Comparison of ENCODE assay signal across 3 fruit fly cellular contexts in genomic region chr3L:5247923-5248821, dm6.
TF ChIP-seq lines count a peak whose summit lies in the region.

No protein-coding gene starts in this region.

TF ChIP-seq in whole organism, embryonic, 481 proteins besides CTCF, POLR2A, EP300 and RAD21 (continued from another document and continues in another):
- TF ChIP-seq odd (GFP tag; optimal IDR thresholded peaks at IDR 0.05; lab: Kevin White, UChicago) = peak; percentile 42
- peak; percentile 72 for TF ChIP-seq Oli (tag; optimal IDR thresholded peaks at IDR 0.05; lab: Kevin White, UChicago)
- TF ChIP-seq HLH54F (GFP tag; optimal IDR thresholded peaks at IDR 0.05; lab: Kevin White, UChicago) = peak; percentile 55
- TF ChIP-seq CG17802 (tag; optimal IDR thresholded peaks at IDR 0.05; lab: Kevin White, UChicago) = no peak
- TF ChIP-seq Antp (GFP tag; optimal IDR thresholded peaks at IDR 0.05; lab: Kevin White, UChicago) = peak; percentile 58
- TF ChIP-seq CG3407 (GFP tag; optimal IDR thresholded peaks at IDR 0.05; lab: Kevin White, UChicago) = peak; percentile 59
- TF ChIP-seq onecut (GFP tag; IDR thresholded peaks at IDR 0.05; lab: Robert Waterston, UW) = peak; percentile 100
- TF ChIP-seq Oaz (GFP tag; IDR thresholded peaks at IDR 0.05; lab: Robert Waterston, UW) = no peak
- no peak for TF ChIP-seq CG13287 (GFP tag; IDR thresholded peaks at IDR 0.05; lab: Robert Waterston, UW; ENCODE audit: partially characterized antibody)
- TF ChIP-seq jumu (GFP tag; optimal IDR thresholded peaks at IDR 0.05; lab: Kevin White, UChicago) = peak; percentile 62
- peak; percentile 15 for TF ChIP-seq CG6254 (GFP tag; optimal IDR thresholded peaks at IDR 0.05; lab: Kevin White, UChicago)
- TF ChIP-seq CG4820 (GFP tag; optimal IDR thresholded peaks at IDR 0.05; lab: Kevin White, UChicago) = peak; percentile 53
- no peak for TF ChIP-seq twi (tag; optimal IDR thresholded peaks at IDR 0.05; lab: Kevin White, UChicago)
- peak; percentile 69 for TF ChIP-seq ind (GFP tag; optimal IDR thresholded peaks at IDR 0.05; lab: Kevin White, UChicago)
- TF ChIP-seq CG8765 (GFP tag; IDR thresholded peaks at IDR 0.05; lab: Robert Waterston, UW) = no peak
- TF ChIP-seq CG2202 (tag; optimal IDR thresholded peaks at IDR 0.05; lab: Kevin White, UChicago) = no peak
- TF ChIP-seq oc (tag; optimal IDR thresholded peaks at IDR 0.05; lab: Kevin White, UChicago) = no peak
- TF ChIP-seq gcm2 (GFP tag; optimal IDR thresholded peaks at IDR 0.05; lab: Kevin White, UChicago) = peak; percentile 18
- peak; percentile 72 for TF ChIP-seq Side (GFP tag; optimal IDR thresholded peaks at IDR 0.05; lab: Kevin White, UChicago)
- TF ChIP-seq lbe (GFP tag; optimal IDR thresholded peaks at IDR 0.05; lab: Kevin White, UChicago) = no peak
- peak; percentile 31 for TF ChIP-seq dm (GFP tag; optimal IDR thresholded peaks at IDR 0.05; lab: Kevin White, UChicago)
- peak; percentile 6 for TF ChIP-seq CG12219 (GFP tag; optimal IDR thresholded peaks at IDR 0.05; lab: Kevin White, UChicago)
- peak in 1 of 2 experiments; percentile 88 for TF ChIP-seq eve (GFP tag; optimal IDR thresholded peaks at IDR 0.05; lab: Kevin White, UChicago)
- TF ChIP-seq CG17328 (GFP tag; IDR thresholded peaks at IDR 0.05; lab: Robert Waterston, UW) = 0 out of 2 replicates have a peak, but pooled peaks have one; percentile 21
- peak; percentile 8 for TF ChIP-seq Lhr (GFP tag; optimal IDR thresholded peaks at IDR 0.05; lab: Kevin White, UChicago)
- no peak for TF ChIP-seq CG7987 (GFP tag; optimal IDR thresholded peaks at IDR 0.05; lab: Kevin White, UChicago)
- TF ChIP-seq her (GFP tag; optimal IDR thresholded peaks at IDR 0.05; lab: Kevin White, UChicago) = peak; percentile 40
- peak; percentile 50 for TF ChIP-seq repo (GFP tag; optimal IDR thresholded peaks at IDR 0.05; lab: Kevin White, UChicago)
- no peak for TF ChIP-seq hth (optimal IDR thresholded peaks at IDR 0.05; lab: Kevin White, UChicago)
- peak; percentile 69 for TF ChIP-seq CG2712 (tag; optimal IDR thresholded peaks at IDR 0.05; lab: Kevin White, UChicago)
- peak; percentile 53 for TF ChIP-seq CG14014 (GFP tag; IDR thresholded peaks at IDR 0.05; lab: Robert Waterston, UW)
- no peak for TF ChIP-seq schlank (tag; optimal IDR thresholded peaks at IDR 0.05; lab: Kevin White, UChicago)
- TF ChIP-seq zf30C (GFP tag; optimal IDR thresholded peaks at IDR 0.05; lab: Kevin White, UChicago) = no peak
- TF ChIP-seq CG1024 (GFP tag; IDR thresholded peaks at IDR 0.05; lab: Robert Waterston, UW) = peak; percentile 25; the same call in 1 of the 2 replicates
- peak; percentile 54 for TF ChIP-seq ATbp (GFP tag; optimal IDR thresholded peaks at IDR 0.05; lab: Kevin White, UChicago)
- TF ChIP-seq CG17385 (GFP tag; optimal IDR thresholded peaks at IDR 0.05; lab: Kevin White, UChicago) = peak; percentile 54
- no peak for TF ChIP-seq ham (GFP tag; IDR thresholded peaks at IDR 0.05; lab: Robert Waterston, UW)
- no peak for TF ChIP-seq CG18764 (GFP tag; optimal IDR thresholded peaks at IDR 0.05; lab: Kevin White, UChicago)
- TF ChIP-seq CG12155 (GFP tag; optimal IDR thresholded peaks at IDR 0.05; lab: Kevin White, UChicago) = peak; percentile 49
- TF ChIP-seq fd96Cb (tag; optimal IDR thresholded peaks at IDR 0.05; lab: Kevin White, UChicago) = peak; percentile 62
- 0 out of 2 replicates have a peak, but pooled peaks have one; percentile 26 for TF ChIP-seq wdn (GFP tag; IDR thresholded peaks at IDR 0.05; lab: Robert Waterston, UW)
- peak; percentile 82 for TF ChIP-seq Optix (GFP tag; IDR thresholded peaks at IDR 0.05; lab: Robert Waterston, UW)
- TF ChIP-seq Hmx (GFP tag; optimal IDR thresholded peaks at IDR 0.05; lab: Kevin White, UChicago) = no peak
- peak; percentile 30 for TF ChIP-seq CG10274 (GFP tag; optimal IDR thresholded peaks at IDR 0.05; lab: Kevin White, UChicago)

TF ChIP-seq in whole organism, prepupa, 60 proteins besides CTCF, POLR2A, EP300 and RAD21 (continued from another document):
- TF ChIP-seq CG31627 (GFP tag; optimal IDR thresholded peaks at IDR 0.05; lab: Kevin White, UChicago) (peak; percentile 80), CG8632 (GFP tag; optimal IDR thresholded peaks at IDR 0.05; lab: Kevin White, UChicago) (peak; percentile 25), Eip75B (GFP tag; optimal IDR thresholded peaks at IDR 0.05; lab: Kevin White, UChicago) (peak; percentile 51), Ets21C (GFP tag; optimal IDR thresholded peaks at IDR 0.05; lab: Kevin White, UChicago) (peak; percentile 73), CG6854 (GFP tag; optimal IDR thresholded peaks at IDR 0.05; lab: Kevin White, UChicago) (no peak), dsx (GFP tag; optimal IDR thresholded peaks at IDR 0.05; lab: Kevin White, UChicago; ENCODE audit: poor library complexity, severe bottlenecking) (peak; percentile 36), fd85E (GFP tag; optimal IDR thresholded peaks at IDR 0.05; lab: Kevin White, UChicago) (peak; percentile 31), Hr38 (GFP tag; optimal IDR thresholded peaks at IDR 0.05; lab: Kevin White, UChicago) (no peak), CG11902 (GFP tag; optimal IDR thresholded peaks at IDR 0.05; lab: Kevin White, UChicago) (peak; percentile 67), svp (GFP tag; lab: Kevin White, UChicago) (peak; percentile 89), Lpt (GFP tag; optimal IDR thresholded peaks at IDR 0.05; lab: Kevin White, UChicago) (peak; percentile 72), CG11762 (GFP tag; optimal IDR thresholded peaks at IDR 0.05; lab: Kevin White, UChicago; ENCODE audit: insufficient read depth) (peak; percentile 75), ss (GFP tag; optimal IDR thresholded peaks at IDR 0.05; lab: Kevin White, UChicago) (no peak), Ets96B (tag; optimal IDR thresholded peaks at IDR 0.05; lab: Kevin White, UChicago) (peak; percentile 26), CG6808 (GFP tag; optimal IDR thresholded peaks at IDR 0.05; lab: Kevin White, UChicago) (peak; percentile 40), Eip93F (GFP tag; optimal IDR thresholded peaks at IDR 0.05; lab: Kevin White, UChicago) (no peak), CG8319 (GFP tag; optimal IDR thresholded peaks at IDR 0.05; lab: Kevin White, UChicago) (peak; percentile 54), CG32006 (GFP tag; optimal IDR thresholded peaks at IDR 0.05; lab: Kevin White, UChicago) (peak; percentile 86), CG15336 (GFP tag; IDR thresholded peaks at IDR 0.05; lab: Robert Waterston, UW) (peak; percentile 87), CG10631 (GFP tag; optimal IDR thresholded peaks at IDR 0.05; lab: Kevin White, UChicago) (peak; percentile 62), CG8119 (GFP tag; IDR thresholded peaks at IDR 0.05; lab: Robert Waterston, UW) (peak; percentile 83), Sox102F (GFP tag; optimal IDR thresholded peaks at IDR 0.05; lab: Kevin White, UChicago) (peak; percentile 66), CG1621 (tag; optimal IDR thresholded peaks at IDR 0.05; lab: Kevin White, UChicago) (peak; percentile 27), CG10669 (GFP tag; optimal IDR thresholded peaks at IDR 0.05; lab: Kevin White, UChicago) (peak; percentile 16), topi (GFP tag; optimal IDR thresholded peaks at IDR 0.05; lab: Kevin White, UChicago) (peak; percentile 64), fd59A (GFP tag; optimal IDR thresholded peaks at IDR 0.05; lab: Kevin White, UChicago) (peak; percentile 57), esn (GFP tag; optimal IDR thresholded peaks at IDR 0.05; lab: Kevin White, UChicago) (peak; percentile 64), cyc (GFP tag; optimal IDR thresholded peaks at IDR 0.05; lab: Kevin White, UChicago) (peak; percentile 71), lz (GFP tag; optimal IDR thresholded peaks at IDR 0.05; lab: Kevin White, UChicago) (peak; percentile 79), dac (GFP tag; optimal IDR thresholded peaks at IDR 0.05; lab: Kevin White, UChicago) (peak; percentile 86), CG34406 (GFP tag; optimal IDR thresholded peaks at IDR 0.05; lab: Kevin White, UChicago) (peak; percentile 69), CG11294 (GFP tag; IDR thresholded peaks at IDR 0.05; lab: Robert Waterston, UW) (peak; percentile 88), Met (GFP tag; optimal IDR thresholded peaks at IDR 0.05; lab: Kevin White, UChicago) (peak; percentile 73), Eip78C (GFP tag; lab: Kevin White, UChicago) (peak; percentile 89), Sox15 (GFP tag; optimal IDR thresholded peaks at IDR 0.05; lab: Kevin White, UChicago) (peak; percentile 72), eg (GFP tag; IDR thresholded peaks at IDR 0.05; lab: Robert Waterston, UW) (peak; percentile 86), net (GFP tag; optimal IDR thresholded peaks at IDR 0.05; lab: Kevin White, UChicago) (peak; percentile 79), CG6163 (GFP tag; IDR thresholded peaks at IDR 0.05; lab: Robert Waterston, UW) (peak; percentile 77), pdm3 (GFP tag; optimal IDR thresholded peaks at IDR 0.05; lab: Kevin White, UChicago) (peak; percentile 74), CG9139 (GFP tag; optimal IDR thresholded peaks at IDR 0.05; lab: Kevin White, UChicago) (no peak)

TF ChIP-seq in whole organism, wandering third instar larva, 38 proteins besides CTCF, POLR2A, EP300 and RAD21 (continued from another document):
- TF ChIP-seq Vsx2 (GFP tag; optimal IDR thresholded peaks at IDR 0.05; lab: Kevin White, UChicago; ENCODE audit: partially characterized antibody) (peak; percentile 8), CG32264 (GFP tag; optimal IDR thresholded peaks at IDR 0.05; lab: Kevin White, UChicago) (peak; percentile 37)
TF ChIP-seq in whole organism, wandering third instar larva: peak in this region for 21.
